Worm (Caenorhabditis elegans) whole organism, L4/young adult: ENCODE data around the gene F52D10.4.

ENCODE experiments used
- W03F9.2 ChIP-seq: fragments of 150-350 bp; optimal IDR thresholded peaks from 2 replicates; lab custom pipeline; 2014; ENCODE audit warnings: missing biosample characterization, missing genetic modification characterization
- dao-5 ChIP-seq: sonication (generic microtip); optimal IDR thresholded peaks from 2 replicates; lab custom pipeline; 2016; ENCODE audit warnings: missing genotype, missing genetic modification characterization, moderate library complexity, missing compliant biosample characterization

- no peak for TF ChIP-seq dao-5
- no peak for TF ChIP-seq W03F9.2 (tag; lab: Kevin White, UChicago)
Observed at ce11 chrX:11606815-11607499, 10.3 kb upstream of the F52D10.4 start.
